Worm (Caenorhabditis elegans): ENCODE measurements around the gene Y64G10A.10.

DNA sequence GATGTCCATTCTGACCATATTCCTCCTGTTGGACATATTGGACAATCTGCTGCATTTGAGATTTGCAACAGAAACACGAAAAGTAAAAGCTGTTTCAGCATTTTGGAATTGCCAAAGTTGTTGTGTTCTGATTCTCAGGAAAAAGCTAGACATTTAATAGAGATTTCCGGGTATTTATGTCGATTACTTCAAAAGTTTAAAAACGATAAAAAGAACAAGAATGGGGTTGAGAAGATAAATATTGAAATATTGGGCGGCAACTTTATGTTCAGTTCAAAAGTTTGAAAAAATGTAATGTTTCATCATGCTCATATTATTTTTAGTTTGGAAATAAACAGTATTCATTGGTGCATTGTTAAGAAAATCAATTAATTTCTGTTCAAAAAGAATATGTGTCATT, 2.3 kb downstream of the Y64G10A.10 start, which contains the start of gene Y64G10A.1:
- TF ChIP-seq ceh-63 (GFP tag; optimal IDR thresholded peaks at IDR 0.05), result no peak
- no peak for TF ChIP-seq efl-1 (optimal IDR thresholded peaks at IDR 0.05)
- TF ChIP-seq efl-1 (GFP tag; optimal IDR thresholded peaks at IDR 0.05 in 1 of 2), result no peak
- TF ChIP-seq ama-1 (optimal IDR thresholded peaks at IDR 0.05), result no peak
- TF ChIP-seq tlp-1 (tag; optimal IDR thresholded peaks at IDR 0.05), result no peak
- TF ChIP-seq nhr-11 (tag; optimal IDR thresholded peaks at IDR 0.05), result no peak

All from whole organism, L1 larva.